Fruit fly (Drosophila melanogaster) S2 (cell line): ENCODE results near the gene CG13359.

Source experiments
- CG8478 ChIP-seq: fragments of >200 bp; optimal IDR thresholded peaks from 2 replicates; lab custom pipeline; 2018
- CTCF ChIP-seq, 2 experiments: fragments of >200 bp; optimal IDR thresholded peaks; 2 replicates each; lab custom pipeline; 2018

- TF ChIP-seq CTCF (optimal IDR thresholded peaks at IDR 0.05; lab: Kevin White, UChicago): no peak
- TF ChIP-seq CG8478 (lab: Kevin White, UChicago): no peak
Measured at dm6 chrX:805907-806306, 2.6 kb upstream of the CG13359 start, which contains the start of gene Sec22.
